Worm (Caenorhabditis elegans) whole organism, L1 larva: ENCODE data around the gene B0034.1.

ENCODE experiments used
- C04F5.9 ChIP-seq: sonication (generic microtip); optimal IDR thresholded peaks from 2 replicates; lab custom pipeline; 2016; ENCODE audit warnings: missing genetic modification characterization, missing compliant biosample characterization
- C16A3.4 ChIP-seq: fragments of 150-350 bp; optimal IDR thresholded peaks from 2 replicates; lab custom pipeline; 2014; ENCODE audit warnings: missing biosample characterization, missing genetic modification characterization
- aha-1 ChIP-seq: fragments of 150-350 bp; optimal IDR thresholded peaks from 2 replicates; lab custom pipeline; 2014; ENCODE audit warnings: missing biosample characterization, missing genetic modification characterization
- ceh-63 ChIP-seq: fragments of 200-800 bp; sonication (Bioruptor generic); optimal IDR thresholded peaks from 2 replicates; lab custom pipeline; 2018; ENCODE audit warnings: mild to moderate bottlenecking, missing genetic modification characterization, missing compliant biosample characterization
- ceh-82 ChIP-seq, 3 experiments: fragments of 150-350 bp in 1 of 3; sonication (generic microtip) in 2 of 3; optimal IDR thresholded peaks; 2 replicates each; lab custom pipeline; 2014 to 2017; ENCODE audit warnings: missing biosample characterization in 3 of 3, missing genetic modification characterization in 3 of 3
- dsc-1 ChIP-seq: sonication (generic microtip); optimal IDR thresholded peaks from 2 replicates; lab custom pipeline; 2016; ENCODE audit warnings: mild to moderate bottlenecking, missing genetic modification characterization, missing compliant biosample characterization
- efl-1 ChIP-seq, 4 experiments: fragments of 150-350 bp; optimal IDR thresholded peaks in 3 of 4; peaks in 1 of 4; 1 replicate in 1 of 4; 2 replicates in 3 of 4; lab custom pipeline; 2014; ENCODE audit warnings: missing biosample characterization in 2 of 4, missing genetic modification characterization in 2 of 4, missing genetic modification reagents in 2 of 4
- fkh-10 ChIP-seq: sonication (generic microtip); optimal IDR thresholded peaks from 2 replicates; lab custom pipeline; 2017; ENCODE audit warnings: missing biosample characterization, missing genetic modification reagents, missing genetic modification characterization
- fkh-4 ChIP-seq: sonication (generic microtip); optimal IDR thresholded peaks from 2 replicates; lab custom pipeline; 2016; ENCODE audit warnings: missing compliant biosample characterization, missing genetic modification characterization, borderline replicate concordance
- fkh-8 ChIP-seq: sonication (generic microtip); optimal IDR thresholded peaks from 2 replicates; lab custom pipeline; 2016; ENCODE audit warnings: mild to moderate bottlenecking, missing genetic modification characterization, missing compliant biosample characterization
- isw-1 ChIP-seq: fragments of 200-800 bp; sonication (Bioruptor generic); IDR thresholded peaks from 2 replicates; pipeline ENCODE4 v1.3.6; 2022; ENCODE audit warnings: missing genetic modification characterization, missing compliant biosample characterization
- lin-14 ChIP-seq: fragments of 200-800 bp; sonication (Bioruptor generic); optimal IDR thresholded peaks from 2 replicates; lab custom pipeline; 2018; ENCODE audit warnings: mild to moderate bottlenecking, missing genetic modification characterization, moderate library complexity, missing compliant biosample characterization
- lsy-2 ChIP-seq, 2 experiments: fragments of 150-350 bp; optimal IDR thresholded peaks; 2 replicates each; lab custom pipeline; 2014; ENCODE audit warnings: missing biosample characterization in 2 of 2, missing genetic modification characterization in 2 of 2
- mep-1 ChIP-seq: fragments of 150-350 bp; optimal IDR thresholded peaks from 2 replicates; lab custom pipeline; 2014; ENCODE audit warnings: missing biosample characterization, missing genetic modification characterization
- nhr-12 ChIP-seq: sonication (generic microtip); optimal IDR thresholded peaks from 2 replicates; lab custom pipeline; 2017; ENCODE audit warnings: missing biosample characterization, missing genetic modification characterization
- nhr-237 ChIP-seq: fragments of 150-350 bp; optimal IDR thresholded peaks from 2 replicates; lab custom pipeline; 2014; ENCODE audit warnings: missing biosample characterization, missing genetic modification characterization
- nhr-28 ChIP-seq: fragments of 150-350 bp; optimal IDR thresholded peaks from 2 replicates; lab custom pipeline; 2014; ENCODE audit warnings: missing biosample characterization, missing genetic modification characterization
- nhr-47 ChIP-seq: sonication (generic microtip); optimal IDR thresholded peaks from 2 replicates; lab custom pipeline; 2016; ENCODE audit warnings: mild to moderate bottlenecking, missing genetic modification characterization, moderate library complexity, missing compliant biosample characterization
- nhr-71 ChIP-seq: sonication (generic microtip); optimal IDR thresholded peaks from 2 replicates; lab custom pipeline; 2016; ENCODE audit warnings: mild to moderate bottlenecking, missing genetic modification characterization, moderate library complexity, missing compliant biosample characterization
- nhr-77 ChIP-seq: fragments of 150-350 bp; optimal IDR thresholded peaks from 2 replicates; lab custom pipeline; 2014; ENCODE audit warnings: missing biosample characterization, missing genetic modification characterization
- rnt-1 ChIP-seq: sonication (generic microtip); optimal IDR thresholded peaks from 2 replicates; lab custom pipeline; 2016; ENCODE audit warnings: mild to moderate bottlenecking, missing genetic modification characterization, moderate library complexity, missing compliant biosample characterization
- snpc-4 ChIP-seq: fragments of 150-350 bp; optimal IDR thresholded peaks from 2 replicates; lab custom pipeline; 2014; ENCODE audit warnings: missing biosample characterization, missing genetic modification characterization
- sptf-1 ChIP-seq: fragments of 150-350 bp; optimal IDR thresholded peaks from 2 replicates; lab custom pipeline; 2014; ENCODE audit warnings: missing biosample characterization, missing genetic modification characterization
- sup-37 ChIP-seq: fragments of 200-800 bp; sonication (Bioruptor generic); optimal IDR thresholded peaks from 2 replicates; lab custom pipeline; 2018; ENCODE audit warnings: mild to moderate bottlenecking, missing genetic modification characterization, missing compliant biosample characterization
- swsn-7 ChIP-seq: sonication (generic microtip); optimal IDR thresholded peaks from 2 replicates; lab custom pipeline; 2016; ENCODE audit warnings: missing genetic modification characterization, missing compliant biosample characterization
- tbx-2 ChIP-seq: sonication (generic microtip); optimal IDR thresholded peaks from 2 replicates; lab custom pipeline; 2016; ENCODE audit warnings: missing genetic modification characterization, missing compliant biosample characterization
- tlp-1 ChIP-seq: fragments of 150-350 bp; optimal IDR thresholded peaks from 2 replicates; lab custom pipeline; 2014; ENCODE audit warnings: missing biosample characterization, missing genetic modification characterization
- unc-86 ChIP-seq: sonication (generic microtip); optimal IDR thresholded peaks from 2 replicates; lab custom pipeline; 2016; ENCODE audit warnings: missing genetic modification characterization, missing compliant biosample characterization
- unc-98 ChIP-seq: fragments of 200-800 bp; sonication (Bioruptor generic); IDR thresholded peaks from 2 replicates; pipeline ENCODE4 v1.3.6; 2022; ENCODE audit warnings: missing genetic modification characterization, missing compliant biosample characterization
- vab-15 ChIP-seq: sonication (generic microtip); optimal IDR thresholded peaks from 2 replicates; lab custom pipeline; 2017; ENCODE audit warnings: missing genotype, mild to moderate bottlenecking, missing genetic modification characterization, missing compliant biosample characterization
- xbp-1 ChIP-seq: sonication (generic microtip); optimal IDR thresholded peaks from 2 replicates; lab custom pipeline; 2016; ENCODE audit warnings: missing genetic modification characterization, missing compliant biosample characterization
- zip-4 ChIP-seq: fragments of 200-800 bp; sonication (Bioruptor generic); optimal IDR thresholded peaks from 2 replicates; lab custom pipeline; 2018; ENCODE audit warnings: mild to moderate bottlenecking, missing genetic modification characterization, moderate library complexity, missing compliant biosample characterization
- ztf-4 ChIP-seq: fragments of 150-350 bp; optimal IDR thresholded peaks from 2 replicates; lab custom pipeline; 2014; ENCODE audit warnings: missing biosample characterization, missing genetic modification characterization

Gene B0034.1

DNA sequence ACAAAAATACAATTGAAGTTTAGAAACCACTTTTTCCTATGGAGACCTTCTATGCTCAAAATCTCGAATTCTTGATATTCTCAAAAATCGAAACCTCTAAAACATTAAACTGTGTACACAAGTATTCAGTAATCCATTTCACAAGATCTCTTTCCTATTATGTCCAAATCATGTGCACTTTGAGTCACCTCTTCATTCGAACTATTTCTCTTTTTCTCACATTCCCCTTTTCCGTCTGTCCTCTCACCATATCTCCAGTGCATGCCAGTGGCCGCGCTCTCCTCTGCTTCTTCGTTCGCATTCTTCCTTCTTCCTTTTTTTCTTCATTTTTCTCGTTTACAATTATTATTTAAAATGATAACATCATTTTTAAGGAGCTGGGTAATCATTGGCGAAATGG lies 25.5 kb upstream of the B0034.1 start, which contains the start of gene F28B12.1 (continued):
- TF ChIP-seq sup-37 (GFP tag; lab: Kevin White, UChicago) (no peak), mep-1 (tag; lab: Kevin White, UChicago) (peak; percentile 44), nhr-28 (tag; lab: Kevin White, UChicago) (no peak), dsc-1 (tag; lab: Kevin White, UChicago) (peak; percentile 65), zip-4 (no peak), snpc-4 (tag; lab: Kevin White, UChicago) (no peak), vab-15 (tag; lab: Kevin White, UChicago) (no peak), sptf-1 (tag; lab: Kevin White, UChicago) (no peak), nhr-77 (tag; lab: Kevin White, UChicago) (no peak), fkh-10 (GFP tag; lab: Kevin White, UChicago) (no peak), swsn-7 (tag; lab: Kevin White, UChicago) (no peak), fkh-4 (tag; lab: Kevin White, UChicago) (no peak), nhr-237 (tag; lab: Kevin White, UChicago) (no peak), lin-14 (peak; percentile 54), tlp-1 (tag; lab: Kevin White, UChicago) (no peak), nhr-12 (tag; lab: Kevin White, UChicago) (no peak), nhr-71 (peak; percentile 43), aha-1 (tag; lab: Kevin White, UChicago) (no peak), rnt-1 (tag; lab: Kevin White, UChicago) (no peak)

DNA sequence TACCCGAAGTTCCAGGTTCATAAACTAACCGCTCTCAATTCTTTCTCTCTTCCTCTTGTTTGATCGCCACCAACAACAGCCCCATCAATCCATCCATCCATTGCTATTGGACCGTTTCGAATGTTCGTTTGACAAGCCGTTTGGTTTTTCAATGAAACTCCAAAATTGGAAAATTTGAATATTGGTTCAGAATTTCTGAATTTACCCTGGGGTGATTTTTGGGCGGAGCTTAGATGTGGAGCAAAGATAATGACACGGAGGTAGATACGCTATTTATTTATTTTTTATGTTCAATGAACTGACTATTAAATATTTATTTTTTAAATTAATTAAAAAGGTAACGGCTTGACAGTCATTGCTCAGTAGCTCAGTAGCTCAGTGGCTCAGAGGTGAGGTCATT lies 23.9 kb upstream of the B0034.1 start, which contains the start of gene B0034.2:
Gene B0034.2, minus strand, starts transcription at position 101 of the 400 bp plus-strand sequence.
- TF ChIP-seq ztf-4 (tag; lab: Kevin White, UChicago) (no peak), C16A3.4 (tag; lab: Kevin White, UChicago) (no peak), nhr-12 (tag; lab: Kevin White, UChicago) (no peak), tlp-1 (tag; lab: Kevin White, UChicago) (no peak), snpc-4 (tag; lab: Kevin White, UChicago) (no peak), unc-98 (GFP tag; lab: Robert Waterston, UW) (no peak), xbp-1 (tag; lab: Kevin White, UChicago) (no peak)

DNA sequence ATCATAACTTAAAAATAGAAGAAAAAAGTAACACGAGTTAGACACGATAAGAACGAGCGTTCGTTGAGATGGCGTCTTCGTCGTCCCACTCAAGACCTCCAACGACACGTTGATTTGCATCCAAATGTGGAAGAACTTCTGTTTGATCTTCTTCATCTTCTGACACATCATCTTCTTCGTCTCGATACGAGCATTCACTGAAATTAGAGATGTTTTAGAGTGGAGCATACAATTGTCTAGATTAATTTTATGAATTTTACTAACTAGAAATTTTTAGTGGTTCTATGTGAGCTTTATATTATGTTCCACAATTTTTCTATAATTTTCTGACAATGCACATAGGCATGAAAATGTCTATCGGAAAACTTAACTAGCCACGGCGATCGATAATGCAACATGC lies 22.3 kb upstream of the B0034.1 start:
- TF ChIP-seq unc-86 (tag; lab: Kevin White, UChicago) (no peak), efl-1 (optimal IDR thresholded peaks at IDR 0.05; lab: Kevin White, UChicago) (no peak), efl-1 (GFP tag; optimal IDR thresholded peaks at IDR 0.05 in 1 of 2; lab: Kevin White, UChicago) (peak in 1 of 2 experiments; percentile 83), C04F5.9 (tag; lab: Kevin White, UChicago) (no peak)

DNA sequence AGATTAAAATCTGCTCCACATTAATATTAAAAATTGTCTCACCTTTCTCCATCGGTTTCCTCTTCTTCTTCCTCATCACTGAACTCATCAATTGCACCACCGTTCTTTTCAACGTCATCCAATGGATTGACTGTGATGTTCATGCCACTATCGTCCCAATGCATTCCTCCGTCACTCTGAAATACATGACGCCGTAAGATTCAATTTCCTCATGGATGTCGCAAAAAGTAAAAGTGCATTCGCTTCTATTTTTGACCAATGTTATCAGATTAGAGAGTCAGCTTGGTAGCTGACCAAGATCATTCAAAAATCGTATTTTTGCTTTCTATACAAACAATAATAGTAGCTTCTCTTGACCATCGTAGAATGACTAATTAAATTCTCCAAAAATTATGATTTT lies 21.7 kb upstream of the B0034.1 start:
- TF ChIP-seq sptf-1 (tag; lab: Kevin White, UChicago) (no peak), fkh-10 (GFP tag; lab: Kevin White, UChicago) (peak; percentile 70)

ce11 chrII:5948681-5949080 lies 19.5 kb upstream of the B0034.1 start:
- peak; percentile 21 for TF ChIP-seq fkh-10 (GFP tag; lab: Kevin White, UChicago)
- TF ChIP-seq dsc-1 (tag; lab: Kevin White, UChicago) = peak; percentile 27
- TF ChIP-seq vab-15 (tag; lab: Kevin White, UChicago) = no peak
- peak; percentile 38 for TF ChIP-seq fkh-8 (tag; lab: Kevin White, UChicago)
- peak; percentile 84 for TF ChIP-seq lin-14
- TF ChIP-seq lsy-2 (tag; optimal IDR thresholded peaks at IDR 0.05; lab: Kevin White, UChicago) = peak in 1 of 2 experiments; percentile 3
- TF ChIP-seq ceh-82 (tag; optimal IDR thresholded peaks at IDR 0.05; lab: Kevin White, UChicago) = peak in 1 of 3 experiments; percentile 20
- TF ChIP-seq nhr-71 = peak; percentile 8
- TF ChIP-seq ztf-4 (tag; lab: Kevin White, UChicago) = no peak
- no peak for TF ChIP-seq isw-1 (GFP tag; lab: Robert Waterston, UW)

DNA sequence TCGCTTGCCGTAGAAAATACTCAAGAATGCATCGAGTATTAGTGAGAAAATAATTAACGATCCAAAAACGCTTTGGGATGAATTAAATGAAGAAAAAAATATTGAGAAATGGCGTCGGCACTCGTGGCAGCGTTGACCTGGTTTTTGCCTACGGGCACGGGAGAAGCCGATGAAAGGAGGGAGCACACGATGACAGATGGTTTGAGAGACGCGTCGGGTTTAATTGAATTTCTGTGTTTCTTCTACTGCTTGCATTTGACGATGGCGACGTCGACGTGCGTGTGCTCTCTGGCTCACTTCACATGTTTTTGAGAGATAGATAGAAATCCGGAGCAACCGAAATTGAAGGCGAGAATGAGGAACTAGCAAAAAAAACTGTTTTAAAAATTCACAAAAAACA lies 17.5 kb upstream of the B0034.1 start:
- TF ChIP-seq fkh-10 (GFP tag; lab: Kevin White, UChicago) = peak; percentile 13
- TF ChIP-seq lin-14 = peak; percentile 55
- peak; percentile 28 for TF ChIP-seq nhr-47 (tag; lab: Kevin White, UChicago)
- no peak for TF ChIP-seq tbx-2
- peak; percentile 72 for TF ChIP-seq dsc-1 (tag; lab: Kevin White, UChicago)
- TF ChIP-seq ceh-63 (GFP tag; lab: Kevin White, UChicago) = peak; percentile 31
- no peak for TF ChIP-seq nhr-28 (tag; lab: Kevin White, UChicago)
